Fruit fly (Drosophila melanogaster) whole organism, prepupa: Measurements from ENCODE around the gene pigeon.

Source experiments
- Blimp-1 ChIP-seq: fragments of 200-800 bp; sonication (Bioruptor generic); optimal IDR thresholded peaks from 3 replicates; lab custom pipeline; 2017; ENCODE audit warnings: missing biosample characterization, missing genetic modification characterization, mild to moderate bottlenecking, moderate library complexity, missing genetic modification reagents
- CG10631 ChIP-seq: fragments of 200-800 bp; sonication (Bioruptor generic); optimal IDR thresholded peaks from 2 replicates; lab custom pipeline; 2016; ENCODE audit warnings: missing biosample characterization, missing genetic modification characterization
- CG10669 ChIP-seq: fragments of 200-800 bp; sonication (Bioruptor generic); optimal IDR thresholded peaks from 3 replicates; lab custom pipeline; 2018; ENCODE audit warnings: missing biosample characterization, mild to moderate bottlenecking, missing genetic modification characterization, moderate library complexity
- CG11294 ChIP-seq: fragments of 200-800 bp; sonication (Bioruptor generic); IDR thresholded peaks from 2 replicates; pipeline ENCODE4 v1.3.6; 2022; ENCODE audit warnings: missing biosample characterization, missing genetic modification characterization
- CG11762 ChIP-seq: fragments of 200-800 bp; sonication (Bioruptor generic); optimal IDR thresholded peaks from 3 replicates; lab custom pipeline; 2016; ENCODE audit warnings: missing biosample characterization, missing genetic modification characterization; ENCODE audit not compliant: insufficient read depth
- CG11902 ChIP-seq: fragments of 200-800 bp; sonication (Bioruptor generic); optimal IDR thresholded peaks from 3 replicates; lab custom pipeline; 2016; ENCODE audit warnings: missing biosample characterization, missing genetic modification characterization
- CG15336 ChIP-seq: fragments of 200-800 bp; sonication (Bioruptor generic); IDR thresholded peaks from 2 replicates; pipeline ENCODE4 v1.3.6; 2022; ENCODE audit warnings: missing biosample characterization, missing genetic modification characterization
- CG1621 ChIP-seq: fragments of 200-800 bp; sonication (Bioruptor generic); optimal IDR thresholded peaks from 3 replicates; lab custom pipeline; 2018; ENCODE audit warnings: missing biosample characterization, mild to moderate bottlenecking, missing genetic modification characterization
- CG16779 ChIP-seq: fragments of 200-800 bp; sonication (Bioruptor generic); optimal IDR thresholded peaks from 3 replicates; lab custom pipeline; 2017; ENCODE audit warnings: missing biosample characterization, mild to moderate bottlenecking, missing genetic modification characterization
- CG3032 ChIP-seq: fragments of 200-800 bp; optimal IDR thresholded peaks from 2 replicates; lab custom pipeline; 2019; ENCODE audit warnings: missing biosample characterization, mild to moderate bottlenecking, missing genetic modification characterization, moderate library complexity
- CG31627 ChIP-seq: fragments of 200-800 bp; sonication (Bioruptor generic); optimal IDR thresholded peaks from 3 replicates; lab custom pipeline; 2016; ENCODE audit warnings: missing biosample characterization, missing genetic modification characterization
- CG3919 ChIP-seq: fragments of 200-800 bp; sonication (Bioruptor generic); optimal IDR thresholded peaks from 3 replicates; lab custom pipeline; 2016; ENCODE audit warnings: missing biosample characterization, missing genetic modification characterization
- CG4318 ChIP-seq: fragments of 200-800 bp; sonication (Bioruptor generic); optimal IDR thresholded peaks from 3 replicates; lab custom pipeline; 2017; ENCODE audit warnings: missing biosample characterization, mild to moderate bottlenecking, missing genetic modification characterization
- CG6163 ChIP-seq: fragments of 200-800 bp; sonication (Bioruptor generic); IDR thresholded peaks from 3 replicates; pipeline ENCODE4 v1.3.6; 2022; ENCODE audit warnings: missing biosample characterization, missing genetic modification characterization
- CG6276 ChIP-seq: fragments of 200-800 bp; sonication (Bioruptor generic); optimal IDR thresholded peaks from 2 replicates; lab custom pipeline; 2017; ENCODE audit warnings: missing biosample characterization, mild to moderate bottlenecking, missing genetic modification characterization
- CG6792 ChIP-seq: fragments of 200-800 bp; sonication (Bioruptor generic); optimal IDR thresholded peaks from 3 replicates; lab custom pipeline; 2016; ENCODE audit warnings: missing biosample characterization, missing genetic modification characterization
- CG6808 ChIP-seq: fragments of 200-800 bp; sonication (Bioruptor generic); optimal IDR thresholded peaks from 3 replicates; lab custom pipeline; 2017; ENCODE audit warnings: missing biosample characterization, missing genetic modification characterization, mild to moderate bottlenecking, moderate library complexity, missing genetic modification reagents
- CG6854 ChIP-seq: fragments of 200-800 bp; sonication (Bioruptor generic); optimal IDR thresholded peaks from 2 replicates; lab custom pipeline; 2017; ENCODE audit warnings: missing biosample characterization, mild to moderate bottlenecking, missing genetic modification characterization
- CG7368 ChIP-seq: fragments of 200-800 bp; sonication (Bioruptor generic); optimal IDR thresholded peaks from 3 replicates; lab custom pipeline; 2016; ENCODE audit warnings: missing biosample characterization, missing genetic modification characterization
- CG8119 ChIP-seq: fragments of 200-800 bp; sonication (Bioruptor generic); IDR thresholded peaks from 3 replicates; pipeline ENCODE4 v1.3.6; 2022; ENCODE audit warnings: missing biosample characterization, missing genetic modification characterization
- CG8319 ChIP-seq: fragments of 200-800 bp; sonication (Bioruptor generic); optimal IDR thresholded peaks from 3 replicates; lab custom pipeline; 2016; ENCODE audit warnings: missing biosample characterization, missing genetic modification characterization
- CG9139 ChIP-seq: fragments of 200-800 bp; sonication (Bioruptor generic); optimal IDR thresholded peaks from 3 replicates; lab custom pipeline; 2017; ENCODE audit warnings: missing biosample characterization, mild to moderate bottlenecking, missing genetic modification characterization
- Eip78C ChIP-seq: fragments of 200-800 bp; sonication (Bioruptor generic); peaks from one replicate; lab custom pipeline; 2016; ENCODE audit warnings: missing biosample characterization, missing genetic modification characterization
- Gug ChIP-seq: fragments of 200-800 bp; sonication (Bioruptor generic); IDR thresholded peaks from 2 replicates; pipeline ENCODE4 v1.3.6; 2022; ENCODE audit warnings: missing biosample characterization, missing genetic modification characterization
- Hr38 ChIP-seq: sonication (Bioruptor generic); optimal IDR thresholded peaks from 2 replicates; lab custom pipeline; 2016; ENCODE audit warnings: missing biosample characterization, missing genetic modification characterization
- Hr39 ChIP-seq: fragments of 200-800 bp; sonication (Bioruptor generic); optimal IDR thresholded peaks from 2 replicates; lab custom pipeline; 2016; ENCODE audit warnings: missing biosample characterization, missing genetic modification characterization
- Hr4 ChIP-seq: fragments of 200-800 bp; sonication (Bioruptor generic); optimal IDR thresholded peaks from 3 replicates; lab custom pipeline; 2016; ENCODE audit warnings: missing biosample characterization, missing genetic modification characterization
- Met ChIP-seq: fragments of 200-800 bp; sonication (Bioruptor generic); optimal IDR thresholded peaks from 3 replicates; lab custom pipeline; 2016; ENCODE audit warnings: missing biosample characterization, missing genetic modification characterization
- OdsH ChIP-seq: fragments of 200-800 bp; sonication (Bioruptor generic); optimal IDR thresholded peaks from 3 replicates; lab custom pipeline; 2016; ENCODE audit warnings: missing biosample characterization, missing genetic modification characterization
- Sox14 ChIP-seq: fragments of 200-800 bp; sonication (Bioruptor generic); optimal IDR thresholded peaks from 3 replicates; lab custom pipeline; 2016; ENCODE audit warnings: missing biosample characterization, missing genetic modification characterization
- Sox15 ChIP-seq: fragments of 200-800 bp; sonication (Bioruptor generic); optimal IDR thresholded peaks from 3 replicates; lab custom pipeline; 2016; ENCODE audit warnings: missing biosample characterization, missing genetic modification characterization
- achi ChIP-seq: fragments of 200-800 bp; sonication (Bioruptor generic); optimal IDR thresholded peaks from 3 replicates; lab custom pipeline; 2016; ENCODE audit warnings: missing biosample characterization, missing genetic modification characterization
- acj6 ChIP-seq: fragments of 200-800 bp; sonication (Bioruptor generic); optimal IDR thresholded peaks from 3 replicates; lab custom pipeline; 2016; ENCODE audit warnings: missing biosample characterization, missing genetic modification characterization
- cyc ChIP-seq: fragments of 200-800 bp; sonication (Bioruptor generic); optimal IDR thresholded peaks from 3 replicates; lab custom pipeline; 2016; ENCODE audit warnings: missing biosample characterization, missing genetic modification characterization
- dac ChIP-seq: fragments of 200-800 bp; sonication (Bioruptor generic); optimal IDR thresholded peaks from 2 replicates; lab custom pipeline; 2017; ENCODE audit warnings: missing biosample characterization, mild to moderate bottlenecking, missing genetic modification characterization
- dsx ChIP-seq: fragments of 200-800 bp; optimal IDR thresholded peaks from 3 replicates; lab custom pipeline; 2019; ENCODE audit warnings: missing biosample characterization, mild to moderate bottlenecking, missing genetic modification characterization, moderate library complexity; ENCODE audit not compliant: poor library complexity, severe bottlenecking
- eg ChIP-seq: fragments of 200-800 bp; sonication (Bioruptor generic); IDR thresholded peaks from 3 replicates; pipeline ENCODE4 v1.3.6; 2022; ENCODE audit warnings: missing biosample characterization, missing genetic modification characterization
- esn ChIP-seq: fragments of 200-800 bp; sonication (Bioruptor generic); optimal IDR thresholded peaks from 2 replicates; lab custom pipeline; 2016; ENCODE audit warnings: missing biosample characterization, mild to moderate bottlenecking, missing genetic modification characterization, moderate library complexity
- fd85E ChIP-seq: fragments of 200-800 bp; sonication (Bioruptor generic); optimal IDR thresholded peaks from 3 replicates; lab custom pipeline; 2016; ENCODE audit warnings: missing biosample characterization, missing genetic modification characterization
- lz ChIP-seq: fragments of 200-800 bp; sonication (Bioruptor generic); optimal IDR thresholded peaks from 3 replicates; lab custom pipeline; 2016; ENCODE audit warnings: missing biosample characterization, missing genetic modification characterization
- net ChIP-seq: fragments of 200-800 bp; sonication (Bioruptor generic); optimal IDR thresholded peaks from 3 replicates; lab custom pipeline; 2016; ENCODE audit warnings: missing biosample characterization, missing genetic modification characterization
- spab ChIP-seq: fragments of 200-800 bp; sonication (Bioruptor generic); optimal IDR thresholded peaks from 2 replicates; lab custom pipeline; 2017; ENCODE audit warnings: missing biosample characterization, mild to moderate bottlenecking, missing genetic modification characterization, missing genetic modification reagents
- ss ChIP-seq, 2 experiments: fragments of 200-800 bp; sonication (Bioruptor generic); optimal IDR thresholded peaks; 2 replicates in 1 of 2; 3 replicates in 1 of 2; lab custom pipeline; 2017 to 2018; ENCODE audit warnings: mild to moderate bottlenecking in 2 of 2, missing biosample characterization in 2 of 2, missing genetic modification characterization in 2 of 2, moderate library complexity in 1 of 2
- svp ChIP-seq: fragments of 200-800 bp; sonication (Bioruptor generic); peaks from one replicate; lab custom pipeline; 2016; ENCODE audit warnings: missing biosample characterization, missing genetic modification characterization
- topi ChIP-seq: fragments of 200-800 bp; sonication (Bioruptor generic); optimal IDR thresholded peaks from 3 replicates; lab custom pipeline; 2016; ENCODE audit warnings: missing biosample characterization, missing genetic modification characterization

The pigeon gene

DNA sequence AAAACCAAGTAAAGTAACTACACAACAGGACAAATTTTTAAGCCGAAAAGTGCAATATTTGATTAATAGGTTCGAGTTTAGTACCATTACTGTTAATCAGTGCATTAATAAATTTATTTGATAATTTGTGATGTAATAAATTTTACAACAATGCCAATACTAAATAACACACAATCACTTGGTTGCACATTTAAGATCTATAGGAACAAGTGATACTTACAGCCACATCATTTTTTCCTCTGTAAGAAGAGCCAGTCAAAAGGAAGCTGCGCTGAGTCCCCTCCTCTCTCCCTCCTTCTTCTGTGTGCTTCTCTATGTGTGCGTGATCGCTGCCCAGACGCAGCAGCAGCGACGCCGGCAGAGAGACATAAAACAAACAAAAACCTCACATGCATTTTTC, 49.1 kb upstream of the pigeon start (continued):
- TF ChIP-seq CG11902 (GFP tag; lab: Kevin White, UChicago) (peak; percentile 88), OdsH (GFP tag; lab: Kevin White, UChicago) (peak; percentile 95), CG6276 (GFP tag; lab: Kevin White, UChicago) (peak; percentile 47), svp (GFP tag; lab: Kevin White, UChicago) (peak; percentile 97), Hr4 (peak; percentile 68), CG6163 (GFP tag; lab: Robert Waterston, UW) (peak; percentile 87), cyc (peak; percentile 93), ss (GFP tag; optimal IDR thresholded peaks at IDR 0.05; lab: Kevin White, UChicago) (peak; percentile 93 to 95), Hr38 (GFP tag; lab: Kevin White, UChicago) (no peak), CG7368 (GFP tag; lab: Kevin White, UChicago) (peak; percentile 90), CG3032 (tag; lab: Kevin White, UChicago) (peak; percentile 96), Sox14 (GFP tag; lab: Kevin White, UChicago) (peak; percentile 95), spab (GFP tag; lab: Kevin White, UChicago) (peak; percentile 96), CG8319 (GFP tag; lab: Kevin White, UChicago) (peak; percentile 91), lz (GFP tag; lab: Kevin White, UChicago) (peak; percentile 94), CG9139 (GFP tag; lab: Kevin White, UChicago) (peak; percentile 89), CG31627 (GFP tag; lab: Kevin White, UChicago) (peak; percentile 93)

DNA sequence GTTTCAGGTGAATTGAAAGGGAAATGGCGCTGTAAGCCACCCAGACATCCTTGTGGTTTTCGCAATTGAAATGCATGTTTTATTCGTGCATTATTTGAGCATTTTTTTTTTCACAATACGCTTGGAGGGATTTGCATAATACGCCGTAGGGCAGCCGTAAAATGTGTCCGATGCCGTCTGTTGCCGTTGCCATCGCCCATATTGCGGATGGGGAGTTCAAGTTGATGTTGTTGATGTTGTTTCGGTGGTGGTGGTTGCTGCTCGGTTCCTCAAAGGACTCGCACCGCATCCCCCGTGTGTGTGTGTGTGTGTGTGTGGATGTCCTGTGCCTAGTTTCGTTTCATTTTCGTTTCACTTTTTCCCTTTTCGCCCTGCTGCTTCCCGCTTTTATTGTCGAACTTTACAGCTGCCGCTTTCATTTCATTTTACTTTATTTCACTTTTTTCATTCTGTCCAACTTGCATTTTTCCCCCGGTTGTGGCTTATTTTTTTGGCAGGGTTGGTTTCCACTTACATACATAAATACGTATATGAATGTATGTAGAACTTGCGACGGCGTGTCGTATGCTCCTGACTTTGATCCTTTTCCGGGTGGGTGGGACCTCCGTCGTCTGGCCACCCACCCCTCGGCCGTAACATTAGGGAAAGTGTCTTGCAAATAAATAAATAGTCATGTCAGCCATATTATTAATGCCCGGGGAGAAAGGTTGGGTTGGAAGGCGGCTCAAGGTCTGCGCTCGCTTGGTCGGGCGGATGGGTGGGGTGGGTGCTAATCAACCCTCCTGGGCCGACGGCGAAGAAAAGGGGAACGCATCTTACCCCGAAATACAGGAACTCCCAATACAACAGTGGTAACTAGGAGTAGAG, 48.1 kb upstream of the pigeon start:
- TF ChIP-seq CG8119 (no peak), net (GFP tag; lab: Kevin White, UChicago) (no peak), dac (GFP tag; lab: Kevin White, UChicago) (no peak), Sox15 (GFP tag; lab: Kevin White, UChicago) (no peak), spab (GFP tag; lab: Kevin White, UChicago) (no peak), CG3032 (tag; lab: Kevin White, UChicago) (no peak), CG11902 (GFP tag; lab: Kevin White, UChicago) (no peak), CG16779 (no peak), CG6163 (GFP tag; lab: Robert Waterston, UW) (no peak), CG4318 (GFP tag; lab: Kevin White, UChicago) (no peak), CG10631 (no peak), CG6792 (GFP tag; lab: Kevin White, UChicago) (no peak), achi (GFP tag; lab: Kevin White, UChicago) (no peak), CG11294 (GFP tag; lab: Robert Waterston, UW) (no peak), Sox14 (GFP tag; lab: Kevin White, UChicago) (no peak), CG15336 (GFP tag; lab: Robert Waterston, UW) (no peak), Hr38 (GFP tag; lab: Kevin White, UChicago) (no peak), svp (GFP tag; lab: Kevin White, UChicago) (peak; percentile 45), CG9139 (GFP tag; lab: Kevin White, UChicago) (peak; percentile 7), CG7368 (GFP tag; lab: Kevin White, UChicago) (no peak), CG1621 (tag; lab: Kevin White, UChicago) (peak; percentile 27), Blimp-1 (GFP tag; lab: Kevin White, UChicago) (no peak), CG11762 (GFP tag; lab: Kevin White, UChicago) (no peak), topi (no peak), ss (GFP tag; optimal IDR thresholded peaks at IDR 0.05; lab: Kevin White, UChicago) (peak in 1 of 2 experiments; percentile 3), cyc (no peak), dsx (no peak), CG6808 (GFP tag; lab: Kevin White, UChicago) (no peak), Eip78C (GFP tag; lab: Kevin White, UChicago) (peak; percentile 52), CG6854 (GFP tag; lab: Kevin White, UChicago) (no peak), Gug (no peak), acj6 (GFP tag; lab: Kevin White, UChicago) (no peak), fd85E (GFP tag; lab: Kevin White, UChicago) (no peak), CG3919 (no peak), Met (no peak), OdsH (GFP tag; lab: Kevin White, UChicago) (no peak), eg (no peak), esn (no peak), Hr39 (GFP tag; lab: Kevin White, UChicago) (no peak), CG10669 (no peak)
